Worm (Caenorhabditis elegans) whole organism, young adult: ENCODE measurements around the gene Y55B1AR.2.
A peak's percentile ranks its signal among the peaks of the same experiment; 100 is the strongest.

Source experiments
- C17E4.6 ChIP-seq: fragments of 200-800 bp; sonication (Bioruptor generic); IDR thresholded peaks from 2 replicates; pipeline ENCODE4 v1.3.6; 2022; ENCODE audit warnings: missing genetic modification reagents, missing genetic modification characterization, missing compliant biosample characterization
- F22D6.2 ChIP-seq: sonication (generic microtip); optimal IDR thresholded peaks from 2 replicates; lab custom pipeline; 2016; ENCODE audit warnings: mild to moderate bottlenecking, missing genetic modification characterization, missing compliant biosample characterization
- F37B4.10 ChIP-seq: fragments of 200-800 bp; sonication (Bioruptor generic); IDR thresholded peaks from 2 replicates; pipeline ENCODE4 v1.3.6; 2022; ENCODE audit warnings: missing genetic modification characterization, missing compliant biosample characterization
- K12H6.12 ChIP-seq: fragments of 200-800 bp; sonication (Bioruptor generic); optimal IDR thresholded peaks from 2 replicates; lab custom pipeline; 2018; ENCODE audit warnings: mild to moderate bottlenecking, missing genetic modification characterization, missing compliant biosample characterization
- T26A5.8 ChIP-seq: sonication (generic microtip); optimal IDR thresholded peaks from 2 replicates; lab custom pipeline; 2016; ENCODE audit warnings: missing genetic modification characterization, missing compliant biosample characterization
- Y53F4B.3 ChIP-seq: fragments of 200-800 bp; sonication (Bioruptor generic); IDR thresholded peaks from 2 replicates; pipeline ENCODE4 v1.3.6; 2022; ENCODE audit warnings: missing genetic modification reagents, missing genetic modification characterization, missing compliant biosample characterization
- Y56A3A.18 ChIP-seq: fragments of 200-800 bp; sonication (Bioruptor generic); IDR thresholded peaks from 2 replicates; pipeline ENCODE4 v1.3.6; 2022; ENCODE audit warnings: missing genetic modification reagents, missing genetic modification characterization, missing compliant biosample characterization
- Y79H2A.3 ChIP-seq: fragments of 200-800 bp; sonication (Bioruptor generic); conservative IDR thresholded peaks from 2 replicates; pipeline ENCODE4 v1.3.6; 2022; ENCODE audit warnings: missing genetic modification reagents, missing genetic modification characterization, missing compliant biosample characterization
- akir-1 ChIP-seq: fragments of 200-800 bp; sonication (Bioruptor generic); optimal IDR thresholded peaks from 2 replicates; lab custom pipeline; 2018; ENCODE audit warnings: mild to moderate bottlenecking, missing genetic modification characterization, moderate library complexity, missing compliant biosample characterization
- atf-7 ChIP-seq: sonication (generic microtip); optimal IDR thresholded peaks from 2 replicates; lab custom pipeline; 2017; ENCODE audit warnings: mild to moderate bottlenecking, missing genetic modification characterization, missing compliant biosample characterization
- attf-3 ChIP-seq: fragments of 200-800 bp; sonication (Bioruptor generic); conservative IDR thresholded peaks from 2 replicates; pipeline ENCODE4 v1.3.6; 2022; ENCODE audit warnings: missing genetic modification reagents, missing genetic modification characterization, missing compliant biosample characterization
- attf-5 ChIP-seq: fragments of 200-800 bp; sonication (Bioruptor generic); optimal IDR thresholded peaks from 2 replicates; lab custom pipeline; 2018; ENCODE audit warnings: mild to moderate bottlenecking, missing genetic modification characterization, missing compliant biosample characterization
- attf-6 ChIP-seq: fragments of 200-800 bp; sonication (Bioruptor generic); IDR thresholded peaks from 2 replicates; pipeline ENCODE4 v1.3.6; 2022; ENCODE audit warnings: missing genetic modification reagents, missing genetic modification characterization, missing compliant biosample characterization
- ccch-3 ChIP-seq: fragments of 200-800 bp; sonication (Bioruptor generic); optimal IDR thresholded peaks from 2 replicates; lab custom pipeline; 2018; ENCODE audit warnings: mild to moderate bottlenecking, missing genetic modification characterization, missing compliant biosample characterization
- cebp-1 ChIP-seq, 2 experiments: fragments of 200-800 bp in 1 of 2; sonication (Bioruptor generic) in 1 of 2; sonication (generic microtip) in 1 of 2; IDR thresholded peaks in 1 of 2; optimal IDR thresholded peaks in 1 of 2; 2 replicates each; pipeline versions ENCODE4 v1.3.6 to Lab custom; 2017 to 2022; ENCODE audit warnings: missing compliant biosample characterization in 2 of 2, missing genetic modification characterization in 2 of 2, mild to moderate bottlenecking in 1 of 2, missing genetic modification reagents in 1 of 2, moderate library complexity in 1 of 2
- cebp-2 ChIP-seq: fragments of 200-800 bp; sonication (Bioruptor generic); IDR thresholded peaks from 2 replicates; pipeline ENCODE4 v1.3.6; 2022; ENCODE audit warnings: missing genetic modification characterization, missing compliant biosample characterization
- ceh-27 ChIP-seq: fragments of 200-800 bp; sonication (Bioruptor generic); optimal IDR thresholded peaks from 2 replicates; lab custom pipeline; 2018; ENCODE audit warnings: mild to moderate bottlenecking, missing genetic modification characterization, moderate library complexity, missing compliant biosample characterization
- ceh-58 ChIP-seq: fragments of 200-800 bp; sonication (Bioruptor generic); IDR thresholded peaks from 2 replicates; pipeline ENCODE4 v1.3.6; 2022; ENCODE audit warnings: missing genetic modification characterization, missing compliant biosample characterization
- ceh-91 ChIP-seq: fragments of 200-800 bp; sonication (Bioruptor generic); IDR thresholded peaks from 2 replicates; pipeline ENCODE4 v1.3.6; 2022; ENCODE audit warnings: missing genetic modification reagents, missing genetic modification characterization, missing compliant biosample characterization
- die-1 ChIP-seq: sonication (generic microtip); optimal IDR thresholded peaks from 2 replicates; lab custom pipeline; 2016; ENCODE audit warnings: missing genotype, mild to moderate bottlenecking, missing genetic modification characterization, missing compliant biosample characterization
- dpl-1 ChIP-seq: fragments of 150-350 bp; optimal IDR thresholded peaks from 2 replicates; lab custom pipeline; 2014; ENCODE audit warnings: missing biosample characterization, missing genetic modification reagents, missing genetic modification characterization
- egrh-3 ChIP-seq: fragments of 200-800 bp; sonication (Bioruptor generic); IDR thresholded peaks from 2 replicates; pipeline ENCODE4 v1.3.6; 2022; ENCODE audit warnings: missing genetic modification reagents, missing genetic modification characterization, missing compliant biosample characterization
- fkh-3 ChIP-seq: sonication (generic microtip); optimal IDR thresholded peaks from 2 replicates; lab custom pipeline; 2016; ENCODE audit warnings: mild to moderate bottlenecking, missing genetic modification characterization, missing compliant biosample characterization
- him-1 ChIP-seq: sonication (generic microtip); optimal IDR thresholded peaks from 2 replicates; lab custom pipeline; 2016; ENCODE audit warnings: missing genotype, missing genetic modification reagents, missing genetic modification characterization, missing compliant biosample characterization
- hlh-12 ChIP-seq: sonication (generic microtip); optimal IDR thresholded peaks from 2 replicates; lab custom pipeline; 2016; ENCODE audit warnings: missing genetic modification characterization, missing compliant biosample characterization
- let-526 ChIP-seq: fragments of 200-800 bp; sonication (Bioruptor generic); IDR thresholded peaks from 2 replicates; pipeline ENCODE4 v1.3.6; 2022; ENCODE audit warnings: missing genetic modification reagents, missing genetic modification characterization, missing compliant biosample characterization
- lin-35 ChIP-seq, 3 experiments: fragments of 150-350 bp in 2 of 3; sonication (generic microtip) in 1 of 3; optimal IDR thresholded peaks; 2 replicates each; lab custom pipeline; 2014 to 2018; ENCODE audit warnings: missing biosample characterization in 3 of 3, missing genetic modification characterization in 3 of 3, missing genetic modification reagents in 3 of 3
- lin-54 ChIP-seq: fragments of 200-800 bp; sonication (Bioruptor generic); optimal IDR thresholded peaks from 2 replicates; lab custom pipeline; 2018; ENCODE audit warnings: mild to moderate bottlenecking, missing genetic modification characterization, missing compliant biosample characterization
- lir-1 ChIP-seq: fragments of 200-800 bp; sonication (Bioruptor generic); conservative IDR thresholded peaks from 2 replicates; pipeline ENCODE4 v1.3.6; 2022; ENCODE audit warnings: missing genetic modification reagents, missing genetic modification characterization, missing compliant biosample characterization
- madf-8 ChIP-seq: fragments of 200-800 bp; sonication (Bioruptor generic); conservative IDR thresholded peaks from 2 replicates; pipeline ENCODE4 v1.3.6; 2022; ENCODE audit warnings: missing genetic modification reagents, missing genetic modification characterization, missing compliant biosample characterization
- mcd-1 ChIP-seq: fragments of 200-800 bp; sonication (Bioruptor generic); IDR thresholded peaks from 2 replicates; pipeline ENCODE4 v1.3.6; 2022; ENCODE audit warnings: missing genetic modification reagents, missing genetic modification characterization, missing compliant biosample characterization
- mes-4 ChIP-seq: sonication (generic microtip); optimal IDR thresholded peaks from 2 replicates; lab custom pipeline; 2016; ENCODE audit warnings: missing genotype, missing genetic modification characterization, missing compliant biosample characterization
- mxl-1 ChIP-seq: sonication (generic microtip); optimal IDR thresholded peaks from 2 replicates; lab custom pipeline; 2016; ENCODE audit warnings: missing genetic modification characterization, missing compliant biosample characterization
- nfya-2 ChIP-seq: fragments of 200-800 bp; sonication (Bioruptor generic); IDR thresholded peaks from 2 replicates; pipeline ENCODE4 v1.3.6; 2022; ENCODE audit warnings: missing genetic modification reagents, missing genetic modification characterization, missing compliant biosample characterization
- nfyb-1 ChIP-seq: fragments of 200-800 bp; sonication (Bioruptor generic); IDR thresholded peaks from 2 replicates; pipeline ENCODE4 v1.3.6; 2022; ENCODE audit warnings: missing genetic modification reagents, missing genetic modification characterization, missing compliant biosample characterization
- nhr-80 ChIP-seq: sonication (generic microtip); optimal IDR thresholded peaks from 2 replicates; lab custom pipeline; 2016; ENCODE audit warnings: missing genetic modification characterization, missing compliant biosample characterization
- nhr-90 ChIP-seq: sonication (generic microtip); optimal IDR thresholded peaks from 2 replicates; lab custom pipeline; 2016; ENCODE audit warnings: missing genotype, mild to moderate bottlenecking, missing genetic modification characterization, missing compliant biosample characterization
- rec-8 ChIP-seq, 2 experiments: sonication (generic microtip); optimal IDR thresholded peaks; 2 replicates each; lab custom pipeline; 2016; ENCODE audit warnings: mild to moderate bottlenecking in 2 of 2, missing genetic modification characterization in 2 of 2, missing genetic modification reagents in 2 of 2, missing genotype in 2 of 2, missing biosample characterization in 1 of 2, missing compliant biosample characterization in 1 of 2, moderate library complexity in 1 of 2
- repo-1 ChIP-seq: sonication (generic microtip); optimal IDR thresholded peaks from 2 replicates; lab custom pipeline; 2017; ENCODE audit warnings: mild to moderate bottlenecking, missing genetic modification characterization, missing compliant biosample characterization
- snpc-3.4 ChIP-seq: sonication (generic microtip); optimal IDR thresholded peaks from 2 replicates; lab custom pipeline; 2017; ENCODE audit warnings: missing genetic modification characterization, mild to moderate bottlenecking, missing compliant biosample characterization, antibody characterized with exemption, moderate library complexity, missing genotype, missing genetic modification reagents
- snpc-4 ChIP-seq, 5 experiments: fragments of 150-350 bp in 1 of 5; sonication (generic microtip) in 4 of 5; optimal IDR thresholded peaks; 2 replicates each; lab custom pipeline; 2014 to 2018; ENCODE audit warnings: missing genetic modification characterization in 5 of 5, missing biosample characterization in 3 of 5, antibody characterized with exemption in 2 of 5, mild to moderate bottlenecking in 2 of 5, missing compliant biosample characterization in 2 of 5, missing genotype in 2 of 5, moderate library complexity in 2 of 5, missing genetic modification reagents in 1 of 5
- tbp1 ChIP-seq: fragments of 200-800 bp; sonication (Bioruptor generic); optimal IDR thresholded peaks from 2 replicates; lab custom pipeline; 2018; ENCODE audit warnings: mild to moderate bottlenecking, missing genetic modification characterization, missing compliant biosample characterization
- tlf-1 ChIP-seq: fragments of 200-800 bp; sonication (Bioruptor generic); optimal IDR thresholded peaks from 2 replicates; lab custom pipeline; 2018; ENCODE audit warnings: mild to moderate bottlenecking, missing genetic modification characterization, missing compliant biosample characterization
- zfh-2 ChIP-seq: fragments of 200-800 bp; sonication (Bioruptor generic); conservative IDR thresholded peaks from 2 replicates; pipeline ENCODE4 v1.3.6; 2022; ENCODE audit warnings: missing genetic modification reagents, missing genetic modification characterization, missing compliant biosample characterization
- ztf-18 ChIP-seq: sonication (generic microtip); optimal IDR thresholded peaks from 2 replicates; lab custom pipeline; 2016; ENCODE audit warnings: missing genotype, mild to moderate bottlenecking, missing genetic modification characterization, missing compliant biosample characterization
- ztf-3 ChIP-seq: fragments of 200-800 bp; sonication (Bioruptor generic); optimal IDR thresholded peaks from 2 replicates; lab custom pipeline; 2018; ENCODE audit warnings: mild to moderate bottlenecking, missing genetic modification characterization, missing compliant biosample characterization
- ztf-6 ChIP-seq: fragments of 200-800 bp; sonication (Bioruptor generic); IDR thresholded peaks from 2 replicates; pipeline ENCODE4 v1.3.6; 2022; ENCODE audit warnings: missing genetic modification reagents, missing genetic modification characterization, missing compliant biosample characterization

The Y55B1AR.2 gene

ce11 chrIII:623754-624153 lies 25.2 kb upstream of the Y55B1AR.2 start (continued):
- TF ChIP-seq F22D6.2 (tag; lab: Kevin White, UChicago) (peak; percentile 20), lin-35 (GFP tag; optimal IDR thresholded peaks at IDR 0.05; lab: Kevin White, UChicago) (peak in 1 of 3 experiments; percentile 18), K12H6.12 (peak; percentile 89), nfya-2 (GFP tag; lab: Robert Waterston, UW) (no peak), nhr-80 (tag; lab: Kevin White, UChicago) (peak; percentile 99), lin-54 (GFP tag; lab: Kevin White, UChicago) (peak; percentile 53), madf-8 (GFP tag; lab: Robert Waterston, UW) (no peak), tbp1 (GFP tag; lab: Kevin White, UChicago) (peak; percentile 69), lir-1 (peak; percentile 37; the same call in 1 of the 2 replicates), ceh-27 (GFP tag; lab: Kevin White, UChicago) (peak; percentile 92), atf-7 (peak; percentile 62), mxl-1 (no peak)

ce11 chrIII:620204-620718 lies 21.7 kb upstream of the Y55B1AR.2 start, which contains the start of gene T19C3.4:
T19C3.4 (minus strand) TSS chrIII:620254.
- no peak for TF ChIP-seq tbp1 (GFP tag; lab: Kevin White, UChicago)
- TF ChIP-seq akir-1, result no peak
- TF ChIP-seq Y53F4B.3, result no peak
- no peak for TF ChIP-seq let-526 (GFP tag; lab: Robert Waterston, UW)
- no peak for TF ChIP-seq ztf-3 (GFP tag; lab: Kevin White, UChicago)
- no peak for TF ChIP-seq mes-4 (tag; lab: Kevin White, UChicago)
- TF ChIP-seq F37B4.10 (GFP tag; lab: Robert Waterston, UW), result no peak
- TF ChIP-seq Y56A3A.18 (GFP tag; lab: Robert Waterston, UW), result no peak
- no peak for TF ChIP-seq snpc-4 (GFP tag; optimal IDR thresholded peaks at IDR 0.05; lab: Kevin White, UChicago)
- no peak for TF ChIP-seq snpc-4 (tag; optimal IDR thresholded peaks at IDR 0.05; lab: Kevin White, UChicago)
- TF ChIP-seq nfyb-1 (GFP tag; lab: Robert Waterston, UW), result no peak
- TF ChIP-seq tlf-1, result no peak
- TF ChIP-seq attf-5, result peak; percentile 44
- TF ChIP-seq fkh-3 (tag; lab: Kevin White, UChicago), result no peak
- no peak for TF ChIP-seq T26A5.8 (tag; lab: Kevin White, UChicago)
- TF ChIP-seq dpl-1, result no peak
- no peak for TF ChIP-seq ztf-18 (tag; lab: Kevin White, UChicago)
- no peak for TF ChIP-seq Y79H2A.3 (GFP tag; lab: Robert Waterston, UW)
- peak; percentile 62 for TF ChIP-seq nhr-80 (tag; lab: Kevin White, UChicago)
- TF ChIP-seq snpc-3.4, result no peak
- no peak for TF ChIP-seq egrh-3 (GFP tag; lab: Robert Waterston, UW)
- no peak for TF ChIP-seq cebp-1 (GFP tag; IDR thresholded peaks at IDR 0.05; lab: Robert Waterston, UW)
- TF ChIP-seq cebp-1 (tag; optimal IDR thresholded peaks at IDR 0.05; lab: Kevin White, UChicago), result peak; percentile 47
- TF ChIP-seq him-1 (tag; lab: Kevin White, UChicago), result no peak
- TF ChIP-seq rec-8 (tag; optimal IDR thresholded peaks at IDR 0.05; lab: Kevin White, UChicago), result no peak
- TF ChIP-seq ceh-91 (GFP tag; lab: Robert Waterston, UW), result no peak

- no peak for TF ChIP-seq atf-7
- TF ChIP-seq die-1 (tag; lab: Kevin White, UChicago), result no peak
- no peak for TF ChIP-seq cebp-2
- TF ChIP-seq ztf-6 (GFP tag; lab: Robert Waterston, UW), result no peak
- no peak for TF ChIP-seq repo-1 (tag; lab: Kevin White, UChicago)
- no peak for TF ChIP-seq attf-3 (GFP tag; lab: Robert Waterston, UW)
- no peak for TF ChIP-seq nhr-90 (tag; lab: Kevin White, UChicago)
- no peak for TF ChIP-seq ccch-3 (GFP tag; lab: Kevin White, UChicago)
- TF ChIP-seq hlh-12 (tag; lab: Kevin White, UChicago), result no peak
- no peak for TF ChIP-seq zfh-2 (GFP tag; lab: Robert Waterston, UW)
- TF ChIP-seq ceh-58, result no peak
- no peak for TF ChIP-seq attf-6 (GFP tag; lab: Robert Waterston, UW)
- no peak for TF ChIP-seq mcd-1
- no peak for TF ChIP-seq C17E4.6 (GFP tag; lab: Robert Waterston, UW)
- TF ChIP-seq nhr-80 (tag; lab: Kevin White, UChicago), result no peak
These were observed 18.9 kb upstream of the Y55B1AR.2 start, which contains the start of gene T19C3.2 for ce11 chrIII:617467-617866. T19C3.2 (minus strand) TSS chrIII:617567.
